Worm (Caenorhabditis elegans): Measurements from ENCODE around the gene rars-2.

- TF ChIP-seq ces-1 (GFP tag; optimal IDR thresholded peaks at IDR 0.05): no peak
- no peak for TF ChIP-seq ztf-11 (tag; optimal IDR thresholded peaks at IDR 0.05)
- no peak for TF ChIP-seq nhr-237 (tag; optimal IDR thresholded peaks at IDR 0.05)
- no peak for TF ChIP-seq snpc-4 (tag; optimal IDR thresholded peaks at IDR 0.05)
Measured at ce11 chrII:6135530-6135929, 10.2 kb downstream of the rars-2 start.

Data from whole organism, mixed stage, embryonic.